Fruit fly (Drosophila melanogaster) Kc167 (cell line): Measurements from ENCODE around the gene CG34034.

ENCODE experiments used
- Myc ChIP-seq: fragments of >200 bp; optimal IDR thresholded peaks from 2 replicates; lab custom pipeline; 2017; ENCODE audit warnings: missing external identifiers
- Sin3A ChIP-seq: fragments of >200 bp; optimal IDR thresholded peaks from 2 replicates; lab custom pipeline; 2018; ENCODE audit warnings: missing external identifiers
- h ChIP-seq: fragments of >200 bp; optimal IDR thresholded peaks from 3 replicates; lab custom pipeline; 2018; ENCODE audit warnings: missing external identifiers
- insv ChIP-seq: fragments of >200 bp; optimal IDR thresholded peaks from 3 replicates; lab custom pipeline; 2018; ENCODE audit warnings: missing external identifiers
- psq ChIP-seq: fragments of >200 bp; optimal IDR thresholded peaks from 2 replicates; lab custom pipeline; 2017; ENCODE audit warnings: missing external identifiers

DNA sequence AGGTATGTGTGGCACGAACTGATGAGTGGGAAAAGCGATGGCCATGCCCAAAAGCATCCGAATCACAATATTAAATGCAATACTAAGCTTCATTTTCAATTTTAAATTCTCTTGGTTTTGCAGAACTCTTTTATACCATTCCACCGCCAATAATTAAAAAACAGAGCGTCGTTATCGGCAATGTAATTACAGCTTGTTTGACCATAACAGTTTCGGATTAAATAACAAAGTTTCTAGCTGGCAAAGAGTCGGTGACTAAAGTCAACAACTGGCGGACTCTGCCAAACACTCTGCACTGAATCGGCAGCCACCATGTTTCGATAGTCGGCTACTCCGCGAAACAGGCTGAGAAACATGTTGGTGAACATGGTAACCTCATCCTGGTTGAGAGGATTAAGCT, 1.6 kb downstream of the CG34034 start, which contains the start of gene CG42870:
- TF ChIP-seq Myc (no peak), h (lab: Kevin White, UChicago) (no peak), insv (lab: Kevin White, UChicago) (no peak), Sin3A (lab: Kevin White, UChicago) (no peak), psq (no peak)
